Fruit fly (Drosophila melanogaster): ENCODE results near the gene CG1986.

The CG1986 gene

dm6 chrX:9879570-9879969 is 31.4 kb downstream of the CG1986 start, which contains the start of gene CG9686:
Gene CG9686, plus strand, starts transcription at chrX:9879870.
- no peak for TF ChIP-seq insv (optimal IDR thresholded peaks at IDR 0.05)
- no peak for TF ChIP-seq Myc (optimal IDR thresholded peaks at IDR 0.05)
- TF ChIP-seq Sin3A (optimal IDR thresholded peaks at IDR 0.05), result no peak
- TF ChIP-seq h (optimal IDR thresholded peaks at IDR 0.05), result no peak
- TF ChIP-seq psq (optimal IDR thresholded peaks at IDR 0.05), result no peak
- no peak for TF ChIP-seq ttk (optimal IDR thresholded peaks at IDR 0.05)

DNA sequence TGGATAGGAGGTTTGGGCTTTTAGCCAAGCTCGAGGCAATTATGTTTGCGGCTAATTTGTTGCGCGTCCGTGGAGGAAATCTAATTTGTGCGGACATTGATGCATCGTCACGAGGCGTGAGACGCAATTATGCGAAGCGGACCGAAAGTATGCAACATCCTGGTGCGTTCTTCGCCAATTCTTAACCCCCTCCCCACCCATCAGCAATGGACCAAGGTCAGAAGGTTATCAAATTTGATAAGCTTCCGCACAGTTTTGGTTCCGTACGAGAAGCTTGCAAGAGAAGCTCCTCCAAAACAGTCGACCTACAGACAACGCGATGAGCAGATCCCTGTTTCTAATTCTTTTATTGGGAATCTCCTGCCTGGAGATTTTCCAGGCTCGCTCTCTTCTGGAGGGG is 32.8 kb downstream of the CG1986 start, which contains the start of gene CG1468:
Gene CG1468 (plus strand): TSS at position 298 of the 400 bp plus-strand sequence.
- TF ChIP-seq insv (optimal IDR thresholded peaks at IDR 0.05) (no peak), psq (optimal IDR thresholded peaks at IDR 0.05) (no peak), h (optimal IDR thresholded peaks at IDR 0.05) (no peak), ttk (optimal IDR thresholded peaks at IDR 0.05) (no peak), Myc (optimal IDR thresholded peaks at IDR 0.05) (no peak), Sin3A (optimal IDR thresholded peaks at IDR 0.05) (no peak)

DNA sequence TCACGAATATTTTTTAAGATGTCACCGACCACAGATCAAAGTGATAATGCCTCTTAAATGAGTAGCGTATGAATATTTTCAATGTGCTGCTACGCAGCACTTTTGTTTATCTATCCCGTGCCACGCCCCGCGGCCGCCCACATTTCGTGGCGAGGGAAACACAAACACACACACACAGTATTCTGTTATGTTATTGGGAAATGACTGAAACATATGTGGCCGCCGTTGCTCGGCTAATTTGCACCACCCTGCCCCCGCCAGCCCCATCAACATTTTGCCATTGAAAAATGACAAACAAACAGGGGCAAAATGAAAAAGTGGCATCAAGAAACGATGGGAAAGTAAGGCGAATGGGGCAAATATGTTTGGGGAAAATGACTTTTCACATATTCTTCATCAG is 33.7 kb downstream of the CG1986 start:
- TF ChIP-seq Myc (optimal IDR thresholded peaks at IDR 0.05) (no peak), psq (optimal IDR thresholded peaks at IDR 0.05) (no peak), Sin3A (optimal IDR thresholded peaks at IDR 0.05) (no peak), ttk (optimal IDR thresholded peaks at IDR 0.05) (no peak), h (optimal IDR thresholded peaks at IDR 0.05) (no peak), insv (optimal IDR thresholded peaks at IDR 0.05) (no peak)

- TF ChIP-seq Sin3A (optimal IDR thresholded peaks at IDR 0.05) (no peak), psq (optimal IDR thresholded peaks at IDR 0.05) (no peak), insv (optimal IDR thresholded peaks at IDR 0.05) (no peak), h (optimal IDR thresholded peaks at IDR 0.05) (no peak)
Observed at dm6 chrX:9875948-9876853, 34.7 kb downstream of the CG1986 start, which contains the start of gene CG15247. Gene CG15247, minus strand, starts transcription at chrX:9876672.

dm6 chrX:9873917-9874316 is 37.0 kb downstream of the CG1986 start, which contains the start of gene CG32695:
Gene CG32695, minus strand, starts transcription at chrX:9874057.
- TF ChIP-seq h (optimal IDR thresholded peaks at IDR 0.05) (no peak), psq (optimal IDR thresholded peaks at IDR 0.05) (no peak), Sin3A (optimal IDR thresholded peaks at IDR 0.05) (no peak), ttk (optimal IDR thresholded peaks at IDR 0.05) (no peak), insv (optimal IDR thresholded peaks at IDR 0.05) (no peak), Myc (optimal IDR thresholded peaks at IDR 0.05) (no peak)

dm6 chrX:9871632-9872031 is 39.3 kb downstream of the CG1986 start, which contains the start of gene CG45061:
Gene CG45061, minus strand, starts transcription at chrX:9871702.
- TF ChIP-seq insv (optimal IDR thresholded peaks at IDR 0.05), result no peak
- no peak for TF ChIP-seq psq (optimal IDR thresholded peaks at IDR 0.05)
- TF ChIP-seq Sin3A (optimal IDR thresholded peaks at IDR 0.05), result no peak
- no peak for TF ChIP-seq h (optimal IDR thresholded peaks at IDR 0.05)
- no peak for TF ChIP-seq Myc (optimal IDR thresholded peaks at IDR 0.05)
- no peak for TF ChIP-seq ttk (optimal IDR thresholded peaks at IDR 0.05)

DNA sequence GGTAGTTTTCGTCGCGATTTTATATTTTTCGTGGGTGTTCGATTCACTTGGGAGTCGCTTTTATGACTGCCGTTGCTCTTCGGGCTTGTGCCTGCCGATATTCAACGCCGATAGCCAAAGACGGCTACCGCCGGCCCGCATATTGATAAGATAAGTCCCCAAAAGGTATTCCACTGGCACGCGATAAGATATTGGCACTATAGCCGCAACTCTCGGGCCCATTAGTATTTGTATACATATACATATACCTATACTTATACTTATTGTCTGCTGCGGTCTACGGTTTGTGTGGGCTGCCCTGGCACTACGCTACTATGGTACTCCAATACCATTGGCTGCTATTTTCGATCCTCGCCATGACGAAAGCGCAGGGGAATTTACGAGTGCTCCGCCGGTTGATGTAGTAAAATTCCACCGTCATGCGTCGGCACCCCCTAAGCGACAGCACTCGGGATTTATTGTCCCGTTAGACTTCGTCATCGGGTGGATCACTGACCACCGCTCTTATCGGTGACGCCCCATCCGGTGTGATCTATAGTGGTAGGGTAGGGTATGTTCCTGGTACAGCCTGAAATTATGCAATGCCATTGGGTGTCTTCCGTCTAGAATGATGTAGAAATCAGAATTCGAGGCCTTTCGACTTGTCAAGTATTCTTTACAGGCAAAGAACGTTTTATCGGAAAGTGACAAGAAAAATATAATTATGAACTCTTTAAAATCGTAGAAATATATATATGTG is 42.2 kb downstream of the CG1986 start, which contains the start of gene CG45060:
Gene CG45060 (minus strand): TSS at position 59 of the 739 bp plus-strand sequence.
- no peak for TF ChIP-seq insv (optimal IDR thresholded peaks at IDR 0.05)
- no peak for TF ChIP-seq ttk (optimal IDR thresholded peaks at IDR 0.05)
- no peak for TF ChIP-seq Myc (optimal IDR thresholded peaks at IDR 0.05)
- TF ChIP-seq psq (optimal IDR thresholded peaks at IDR 0.05), result no peak
- TF ChIP-seq Sin3A (optimal IDR thresholded peaks at IDR 0.05), result no peak
- TF ChIP-seq h (optimal IDR thresholded peaks at IDR 0.05), result no peak

- TF ChIP-seq Sin3A (optimal IDR thresholded peaks at IDR 0.05), result no peak
- no peak for TF ChIP-seq h (optimal IDR thresholded peaks at IDR 0.05)
- TF ChIP-seq Myc (optimal IDR thresholded peaks at IDR 0.05), result no peak
- TF ChIP-seq ttk (optimal IDR thresholded peaks at IDR 0.05), result no peak
- no peak for TF ChIP-seq insv (optimal IDR thresholded peaks at IDR 0.05)
- no peak for TF ChIP-seq psq (optimal IDR thresholded peaks at IDR 0.05)
Observed at dm6 chrX:9864882-9865281, 46.0 kb downstream of the CG1986 start, which contains the start of gene Ser7. Gene Ser7, plus strand, starts transcription at chrX:9865233.
